Worm (Caenorhabditis elegans): ENCODE results near the gene C23G10.10.

Gene C23G10.10

DNA sequence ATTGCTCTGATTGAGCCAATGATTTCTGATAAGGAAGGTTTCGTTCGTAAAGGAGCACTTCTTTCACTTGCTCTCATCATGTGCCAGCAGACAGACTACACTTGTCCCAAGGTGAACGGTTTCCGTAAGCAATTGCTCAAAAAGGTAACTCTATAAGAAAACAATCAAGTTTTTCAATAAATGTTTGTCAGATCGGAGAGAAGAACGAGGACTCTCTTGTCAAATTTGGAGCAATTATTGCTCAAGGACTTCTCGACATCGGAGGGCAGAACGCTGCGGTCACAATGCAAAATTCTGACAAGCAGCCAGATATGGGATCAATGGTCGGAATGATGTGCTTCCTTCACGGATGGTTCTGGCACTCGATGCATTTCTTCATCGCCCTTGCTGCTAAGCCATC is 12.5 kb downstream of the C23G10.10 start:
- TF ChIP-seq nhr-12 (tag; optimal IDR thresholded peaks at IDR 0.05) (no peak), tbx-8 (GFP tag; optimal IDR thresholded peaks at IDR 0.05) (no peak), flh-1 (GFP tag; optimal IDR thresholded peaks at IDR 0.05) (no peak), lsy-2 (tag; optimal IDR thresholded peaks at IDR 0.05) (no peak), sem-2 (GFP tag; optimal IDR thresholded peaks at IDR 0.05) (no peak), ces-1 (GFP tag; optimal IDR thresholded peaks at IDR 0.05) (no peak), elt-1 (tag; optimal IDR thresholded peaks at IDR 0.05; ENCODE audit: borderline replicate concordance, insufficient read depth) (no peak), nhr-237 (tag; optimal IDR thresholded peaks at IDR 0.05) (no peak), hlh-1 (tag; optimal IDR thresholded peaks at IDR 0.05) (no peak)

DNA sequence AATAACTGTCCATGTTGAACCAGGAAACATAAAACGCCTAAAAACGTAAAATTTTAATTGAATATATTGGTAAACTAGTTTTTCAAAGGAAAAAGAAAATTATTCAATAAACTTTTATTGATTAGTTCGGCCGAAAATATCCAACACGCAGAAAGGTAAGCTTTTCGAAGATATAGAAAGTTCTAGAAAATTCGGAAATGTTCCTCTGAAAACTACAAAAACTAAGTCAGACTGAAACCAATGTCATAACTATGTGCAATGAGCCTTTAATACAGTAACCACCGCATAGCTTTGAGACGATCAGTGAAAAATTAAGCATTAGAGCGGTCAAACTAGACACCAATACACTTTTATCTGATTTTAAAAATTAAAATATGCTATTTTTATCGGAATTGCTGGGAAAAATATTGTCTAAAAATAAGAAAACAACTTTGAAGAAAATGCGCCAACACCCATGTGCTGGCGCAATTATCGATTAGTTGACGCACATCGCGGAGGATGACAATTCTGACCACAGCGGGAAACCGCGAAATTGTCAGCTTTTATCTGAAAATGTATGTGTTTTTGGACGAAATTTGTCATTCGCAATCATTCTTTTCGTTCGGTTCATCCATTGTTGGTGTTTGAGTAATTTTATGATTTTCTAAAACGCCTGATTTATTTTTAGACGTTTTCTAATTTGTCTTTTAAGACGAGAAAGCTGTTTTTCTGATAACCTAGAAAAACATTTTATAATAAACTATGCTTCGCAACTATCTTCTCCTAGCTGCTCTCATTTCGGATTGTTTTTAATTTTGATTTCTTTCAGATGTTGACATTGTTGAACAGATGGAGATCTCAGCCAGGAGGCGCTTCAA is 15.2 kb downstream of the C23G10.10 start, which contains the start of the genes C23G10.7 and rpn-2:
Gene C23G10.7 (minus strand): TSS at position 37 of the 857 bp plus-strand sequence.
Gene rpn-2 (plus strand): TSS at position 807 of the 857 bp plus-strand sequence.
- peak; percentile 49 for TF ChIP-seq lsy-2 (tag; optimal IDR thresholded peaks at IDR 0.05)
- peak; percentile 23 for TF ChIP-seq unc-120 (tag; optimal IDR thresholded peaks at IDR 0.05; ENCODE audit: poor library complexity, severe bottlenecking)
- peak; percentile 34 for TF ChIP-seq mep-1 (tag; optimal IDR thresholded peaks at IDR 0.05)
- no peak for TF ChIP-seq nhr-12 (tag; optimal IDR thresholded peaks at IDR 0.05)

DNA sequence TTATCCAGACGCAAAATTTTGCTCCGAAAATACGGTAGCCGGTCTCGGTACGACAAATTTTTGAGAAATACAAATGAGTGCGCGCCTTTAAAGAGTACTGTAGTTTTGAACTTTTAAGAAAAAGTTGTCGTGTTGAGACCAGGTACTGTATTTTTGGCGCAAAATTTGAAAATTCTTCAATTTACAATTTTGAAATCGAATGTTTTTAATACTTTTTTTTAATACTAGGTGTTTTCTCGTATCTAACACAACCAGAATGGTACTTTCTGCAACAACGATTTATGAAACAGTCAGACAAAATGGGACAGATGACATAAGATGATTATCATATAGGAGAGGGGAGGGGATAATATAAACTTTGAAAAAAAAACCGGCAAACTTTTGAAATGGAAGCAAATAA is 18.1 kb downstream of the C23G10.10 start:
- TF ChIP-seq ceh-83 (GFP tag; optimal IDR thresholded peaks at IDR 0.05), result no peak
- no peak for TF ChIP-seq elt-1 (tag; optimal IDR thresholded peaks at IDR 0.05; ENCODE audit: borderline replicate concordance, insufficient read depth)
- no peak for TF ChIP-seq snpc-4 (tag; optimal IDR thresholded peaks at IDR 0.05)
- no peak for TF ChIP-seq drap-1 (GFP tag; optimal IDR thresholded peaks at IDR 0.05)
- TF ChIP-seq nhr-2 (tag; optimal IDR thresholded peaks at IDR 0.05), result no peak
- no peak for TF ChIP-seq tbx-8 (GFP tag; optimal IDR thresholded peaks at IDR 0.05)
- TF ChIP-seq nhr-237 (tag; optimal IDR thresholded peaks at IDR 0.05), result no peak
- no peak for TF ChIP-seq ztf-11 (tag; optimal IDR thresholded peaks at IDR 0.05)
- no peak for TF ChIP-seq ham-2 (GFP tag; optimal IDR thresholded peaks at IDR 0.05)
- no peak for TF ChIP-seq unc-39 (tag; optimal IDR thresholded peaks at IDR 0.05)
- no peak for TF ChIP-seq mab-5 (tag; optimal IDR thresholded peaks at IDR 0.05)
- no peak for TF ChIP-seq lsy-2 (tag; optimal IDR thresholded peaks at IDR 0.05)
- TF ChIP-seq hlh-1 (tag; optimal IDR thresholded peaks at IDR 0.05), result no peak
- TF ChIP-seq lin-32 (GFP tag; optimal IDR thresholded peaks at IDR 0.05), result no peak
- no peak for TF ChIP-seq ces-1 (GFP tag; optimal IDR thresholded peaks at IDR 0.05)
- no peak for TF ChIP-seq pha-4 (tag; optimal IDR thresholded peaks at IDR 0.05)
- no peak for TF ChIP-seq elt-3 (tag; optimal IDR thresholded peaks at IDR 0.05)

DNA sequence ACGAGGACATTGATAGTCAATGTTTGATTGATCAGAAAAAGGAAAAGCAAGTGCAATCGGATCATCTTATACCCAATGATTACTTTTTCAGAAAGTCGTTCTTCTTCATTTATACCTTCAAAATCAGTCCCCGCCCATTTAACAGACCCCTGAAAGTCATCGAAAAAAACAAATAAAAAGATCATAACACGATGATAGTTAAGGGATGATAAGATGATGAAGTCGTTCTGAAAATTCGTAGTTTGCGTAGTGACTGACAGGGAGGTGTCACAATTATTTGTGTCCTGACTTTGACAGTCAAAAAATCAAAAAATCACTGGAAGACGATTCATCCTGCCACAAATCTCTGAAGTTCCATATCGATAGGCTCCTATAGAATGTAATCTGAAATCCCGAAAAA is 19.3 kb downstream of the C23G10.10 start, which contains the start of gene ugt-66:
Gene ugt-66 (minus strand): TSS at position 101 of the 400 bp plus-strand sequence.
- TF ChIP-seq ces-1 (GFP tag; optimal IDR thresholded peaks at IDR 0.05) (no peak), lsy-2 (tag; optimal IDR thresholded peaks at IDR 0.05) (no peak), bed-3 (GFP tag; optimal IDR thresholded peaks at IDR 0.05) (no peak), tbx-8 (GFP tag; optimal IDR thresholded peaks at IDR 0.05) (no peak), elt-3 (tag; optimal IDR thresholded peaks at IDR 0.05) (no peak), ceh-83 (GFP tag; optimal IDR thresholded peaks at IDR 0.05) (no peak), unc-62 (GFP tag; optimal IDR thresholded peaks at IDR 0.05) (no peak), unc-39 (tag; optimal IDR thresholded peaks at IDR 0.05) (no peak)

DNA sequence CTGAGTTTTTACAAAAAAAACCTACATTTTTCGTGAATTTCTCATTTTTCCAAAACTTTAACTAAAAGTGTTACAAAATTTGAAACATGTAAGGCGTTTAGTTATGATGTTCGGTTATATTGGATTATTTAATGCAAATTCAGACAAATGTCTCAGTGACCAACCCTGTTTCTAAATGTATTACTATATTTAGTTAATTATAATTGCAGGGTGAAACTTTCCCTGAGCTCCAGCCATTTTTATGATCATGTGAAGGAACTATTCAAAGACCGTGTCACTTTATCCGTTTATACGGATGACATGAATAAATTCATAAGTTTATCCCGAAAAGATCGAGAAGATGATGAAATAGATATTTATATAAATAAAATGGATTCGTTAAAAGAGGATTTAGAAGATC is 23.0 kb downstream of the C23G10.10 start, which contains the start of gene C23G10.5:
Gene C23G10.5 (plus strand): TSS at position 301 of the 400 bp plus-strand sequence.
- peak; percentile 48 for TF ChIP-seq elt-1 (tag; optimal IDR thresholded peaks at IDR 0.05; ENCODE audit: borderline replicate concordance, insufficient read depth)
- TF ChIP-seq ceh-83 (GFP tag; optimal IDR thresholded peaks at IDR 0.05), result no peak

DNA sequence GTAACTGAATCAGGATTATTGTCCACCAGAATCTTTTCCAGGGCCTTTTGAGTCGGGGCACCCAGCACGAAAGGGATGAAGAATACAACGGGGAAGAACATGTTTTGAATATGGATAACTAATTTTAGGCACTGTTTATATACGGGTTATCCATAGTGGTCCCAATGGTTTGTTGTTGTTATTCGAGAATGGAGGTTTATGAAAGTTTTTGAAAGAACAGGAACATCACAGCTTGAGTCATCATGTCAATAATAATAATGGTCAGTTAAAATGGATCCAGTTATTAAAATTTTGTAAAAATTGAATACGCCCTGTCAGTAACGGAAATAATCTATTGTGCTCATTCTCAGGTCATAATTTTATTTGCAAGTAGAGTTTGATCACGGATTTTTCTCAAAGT is 30.7 kb downstream of the C23G10.10 start, which contains the start of gene nas-28:
Gene nas-28 (minus strand): TSS at position 101 of the 400 bp plus-strand sequence.
- TF ChIP-seq elt-1 (tag; optimal IDR thresholded peaks at IDR 0.05; ENCODE audit: borderline replicate concordance, insufficient read depth) (no peak), ham-2 (GFP tag; optimal IDR thresholded peaks at IDR 0.05) (no peak), nhr-28 (tag; optimal IDR thresholded peaks at IDR 0.05) (no peak), ceh-43 (GFP tag; optimal IDR thresholded peaks at IDR 0.05) (no peak), lin-32 (GFP tag; optimal IDR thresholded peaks at IDR 0.05) (no peak), drap-1 (GFP tag; optimal IDR thresholded peaks at IDR 0.05) (no peak), bed-3 (GFP tag; optimal IDR thresholded peaks at IDR 0.05) (no peak), blmp-1 (tag; optimal IDR thresholded peaks at IDR 0.05) (no peak), ceh-39 (tag; optimal IDR thresholded peaks at IDR 0.05) (no peak), unc-39 (tag; optimal IDR thresholded peaks at IDR 0.05) (no peak), nhr-76 (tag; optimal IDR thresholded peaks at IDR 0.05) (no peak), lin-13 (tag; optimal IDR thresholded peaks at IDR 0.05) (no peak), mls-2 (tag; optimal IDR thresholded peaks at IDR 0.05) (no peak), flh-1 (GFP tag; optimal IDR thresholded peaks at IDR 0.05) (no peak), unc-120 (tag; optimal IDR thresholded peaks at IDR 0.05; ENCODE audit: poor library complexity, severe bottlenecking) (no peak), nhr-2 (tag; optimal IDR thresholded peaks at IDR 0.05) (no peak), tbx-8 (GFP tag; optimal IDR thresholded peaks at IDR 0.05) (no peak), snpc-4 (tag; optimal IDR thresholded peaks at IDR 0.05) (no peak), nhr-237 (tag; optimal IDR thresholded peaks at IDR 0.05) (no peak)

All from whole organism, mixed stage, embryonic.